Worm (Caenorhabditis elegans) whole organism, late embryonic: ENCODE data around the gene K10C2.14.

Experiments
- ceh-14 ChIP-seq: sonication (generic microtip); optimal IDR thresholded peaks from 2 replicates; lab custom pipeline; 2016; ENCODE audit warnings: missing genotype, missing genetic modification characterization, missing compliant biosample characterization
- che-1 ChIP-seq: sonication (generic microtip); optimal IDR thresholded peaks from 2 replicates; lab custom pipeline; 2016; ENCODE audit warnings: mild to moderate bottlenecking, missing genetic modification characterization, missing compliant biosample characterization
- elt-2 ChIP-seq: sonication (generic microtip); optimal IDR thresholded peaks from 2 replicates; lab custom pipeline; 2016; ENCODE audit warnings: missing genetic modification reagents, missing genetic modification characterization, missing compliant biosample characterization
- odd-2 ChIP-seq: sonication (generic microtip); optimal IDR thresholded peaks from 2 replicates; lab custom pipeline; 2017; ENCODE audit warnings: antibody characterized with exemption, mild to moderate bottlenecking, missing genetic modification characterization, missing compliant biosample characterization
- pax-1 ChIP-seq: fragments of 150-350 bp; optimal IDR thresholded peaks from 2 replicates; lab custom pipeline; 2014; ENCODE audit warnings: missing biosample characterization, missing genetic modification characterization
- pha-4 ChIP-seq: fragments of 150-350 bp; optimal IDR thresholded peaks from 2 replicates; lab custom pipeline; 2018; ENCODE audit warnings: missing biosample characterization, missing genetic modification reagents, missing genetic modification characterization

- TF ChIP-seq elt-2 (tag; lab: Kevin White, UChicago) (no peak), pha-4 (tag; lab: Kevin White, UChicago) (no peak), odd-2 (tag; lab: Kevin White, UChicago) (no peak), ceh-14 (tag; lab: Kevin White, UChicago) (no peak), che-1 (no peak), pax-1 (tag; lab: Kevin White, UChicago) (no peak)
Observed at ce11 chrX:6391491-6391890, 48.9 kb downstream of the K10C2.14 start, which contains the start of gene igcm-2.
